Worm (Caenorhabditis elegans): Measurements from ENCODE around the gene T02H6.1.

T02H6.1 gene

DNA sequence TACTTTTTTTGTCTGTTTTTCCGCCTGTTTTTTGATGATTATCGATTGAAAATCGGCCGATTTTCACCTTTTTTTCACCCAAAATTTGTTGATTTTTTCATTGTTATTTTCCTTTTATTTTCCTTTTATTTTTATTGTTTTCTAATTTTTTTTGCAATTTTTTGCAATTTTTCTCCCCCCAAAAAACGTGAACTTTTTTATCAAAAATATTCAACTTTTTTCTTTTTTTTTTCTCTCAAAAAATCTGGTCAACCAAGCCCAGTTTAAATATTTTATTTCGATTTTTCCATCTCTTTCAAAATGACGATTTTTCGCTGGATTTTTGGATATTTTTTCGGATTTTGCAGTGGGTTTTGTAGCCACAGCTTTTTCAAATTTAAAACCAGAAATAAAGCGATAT lies 14.3 kb downstream of the T02H6.1 start, which contains the start of gene rfip-2:
Gene rfip-2 (plus strand): TSS at position 301 of the 400 bp plus-strand sequence.
- TF ChIP-seq nhr-120 (GFP tag; IDR thresholded peaks at IDR 0.05) = no peak
- no peak for TF ChIP-seq dox-1 (GFP tag; IDR thresholded peaks at IDR 0.05)
- TF ChIP-seq ceh-58 (GFP tag; IDR thresholded peaks at IDR 0.05) = no peak
- no peak for TF ChIP-seq F33H1.4 (GFP tag; IDR thresholded peaks at IDR 0.05)
- TF ChIP-seq lin-40 (tag; optimal IDR thresholded peaks at IDR 0.05) = no peak
- TF ChIP-seq Y53G8AR.9 (GFP tag; conservative IDR thresholded peaks at IDR 0.05) = no peak
- no peak for TF ChIP-seq snpc-4 (GFP tag; optimal IDR thresholded peaks at IDR 0.05)
- TF ChIP-seq snpc-4 (tag; optimal IDR thresholded peaks at IDR 0.05) = no peak
- no peak for TF ChIP-seq ztf-22 (GFP tag; optimal IDR thresholded peaks at IDR 0.05)
- no peak for TF ChIP-seq nhr-179 (tag; optimal IDR thresholded peaks at IDR 0.05)
- no peak for TF ChIP-seq bed-2 (GFP tag; IDR thresholded peaks at IDR 0.05)
- no peak for TF ChIP-seq somi-1 (GFP tag; optimal IDR thresholded peaks at IDR 0.05)
- no peak for TF ChIP-seq snpc-3.4 (tag; optimal IDR thresholded peaks at IDR 0.05)
- TF ChIP-seq B0035.1 (tag; optimal IDR thresholded peaks at IDR 0.05) = no peak
- TF ChIP-seq F52B5.7 (tag; optimal IDR thresholded peaks at IDR 0.05) = no peak
- no peak for TF ChIP-seq mes-4 (tag; optimal IDR thresholded peaks at IDR 0.05)
- TF ChIP-seq egrh-3 (GFP tag; IDR thresholded peaks at IDR 0.05) = no peak
- no peak for TF ChIP-seq F10E7.11 (tag; optimal IDR thresholded peaks at IDR 0.05)
- no peak for TF ChIP-seq attf-5 (GFP tag; optimal IDR thresholded peaks at IDR 0.05)

DNA sequence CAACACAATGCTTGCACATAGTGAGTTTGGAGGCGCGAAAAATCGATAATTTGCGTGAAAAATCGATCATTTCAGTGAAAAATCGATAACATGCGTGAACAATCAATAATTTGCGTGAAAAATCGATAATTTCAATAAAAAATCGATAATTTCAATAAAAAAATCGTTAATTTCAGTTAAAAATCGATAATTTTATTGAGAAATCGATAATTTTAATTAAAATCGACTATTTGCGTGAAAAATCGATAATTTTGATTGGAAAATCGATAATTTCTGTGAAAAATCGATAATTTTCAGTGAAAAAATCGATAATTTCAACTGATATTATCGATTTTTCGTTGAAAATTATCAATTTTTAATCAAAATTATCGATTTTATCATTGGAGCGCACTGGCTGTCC lies 14.8 kb downstream of the T02H6.1 start:
- TF ChIP-seq B0336.3 (GFP tag; IDR thresholded peaks at IDR 0.05) (0 out of 2 replicates have a peak, but pooled peaks have one; percentile 12), ceh-100 (GFP tag; IDR thresholded peaks at IDR 0.05) (no peak)

DNA sequence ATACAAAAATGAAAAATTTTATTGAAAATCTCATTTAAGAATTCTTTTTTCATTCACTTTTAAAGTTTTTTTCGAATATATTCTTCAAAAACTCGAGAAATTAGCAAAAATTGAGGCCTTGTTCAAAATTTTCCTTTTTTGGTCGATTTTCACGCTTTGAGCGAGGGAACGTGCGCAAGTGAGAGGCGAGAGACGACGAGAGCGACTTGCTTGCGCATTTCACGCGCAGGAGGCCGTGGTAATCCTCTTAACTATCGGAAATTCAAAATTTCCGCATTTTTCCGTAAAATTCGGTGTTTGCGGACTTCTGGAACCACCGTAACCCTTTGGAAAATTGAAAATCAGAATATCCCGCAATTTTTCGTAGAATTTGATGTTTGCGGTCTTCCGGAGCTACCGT lies 20.8 kb downstream of the T02H6.1 start:
- no peak for TF ChIP-seq attf-3 (GFP tag; conservative IDR thresholded peaks at IDR 0.05)
- no peak for TF ChIP-seq T26A5.8 (tag; optimal IDR thresholded peaks at IDR 0.05)
- no peak for TF ChIP-seq hlh-26 (GFP tag; conservative IDR thresholded peaks at IDR 0.05)
- TF ChIP-seq F57C9.4 (tag; optimal IDR thresholded peaks at IDR 0.05) = no peak
- TF ChIP-seq chd-7 (tag; optimal IDR thresholded peaks at IDR 0.05) = no peak
- TF ChIP-seq hmg-20 (GFP tag; IDR thresholded peaks at IDR 0.05) = no peak
- no peak for TF ChIP-seq B0035.1 (tag; optimal IDR thresholded peaks at IDR 0.05)
- no peak for TF ChIP-seq hlh-12 (tag; optimal IDR thresholded peaks at IDR 0.05)
- peak; percentile 53 for TF ChIP-seq mcd-1 (GFP tag; IDR thresholded peaks at IDR 0.05)
- TF ChIP-seq mel-28 (tag; optimal IDR thresholded peaks at IDR 0.05; ENCODE audit: borderline replicate concordance) = no peak
- peak; percentile 32 for TF ChIP-seq ztf-18 (tag; optimal IDR thresholded peaks at IDR 0.05)
- TF ChIP-seq hsf-1 (GFP tag; IDR thresholded peaks at IDR 0.05) = no peak
- TF ChIP-seq attf-5 (GFP tag; optimal IDR thresholded peaks at IDR 0.05) = no peak
- TF ChIP-seq nhr-27 (tag; optimal IDR thresholded peaks at IDR 0.05) = no peak
- TF ChIP-seq hmg-1.2 (GFP tag; IDR thresholded peaks at IDR 0.05) = peak; percentile 78
- no peak for TF ChIP-seq atf-7 (tag; optimal IDR thresholded peaks at IDR 0.05)

DNA sequence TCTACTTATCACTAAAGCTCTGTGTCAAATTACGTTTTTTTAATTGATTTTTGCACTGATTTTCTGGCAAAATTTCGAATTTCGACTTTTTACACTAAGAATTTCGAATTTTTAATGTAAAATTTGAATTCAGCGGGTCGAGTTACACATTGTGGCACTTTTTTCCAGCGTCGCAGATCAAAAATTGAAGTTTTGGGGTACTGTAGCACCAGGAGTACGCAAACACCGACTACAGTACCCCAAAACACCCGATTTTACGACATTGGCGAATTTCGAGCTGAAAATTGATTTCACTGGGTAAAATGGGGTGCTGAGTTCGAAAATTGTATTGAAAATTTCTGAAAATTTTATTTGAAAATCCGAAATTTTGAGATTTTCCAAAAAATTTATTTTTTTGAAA lies 23.2 kb downstream of the T02H6.1 start:
- TF ChIP-seq hmg-20 (GFP tag; IDR thresholded peaks at IDR 0.05) (no peak), attf-3 (GFP tag; conservative IDR thresholded peaks at IDR 0.05) (no peak), nfyb-1 (GFP tag; IDR thresholded peaks at IDR 0.05) (no peak), attf-6 (GFP tag; IDR thresholded peaks at IDR 0.05) (no peak), sptf-2 (GFP tag; optimal IDR thresholded peaks at IDR 0.05) (no peak), K11D2.4 (GFP tag; IDR thresholded peaks at IDR 0.05) (no peak), ceh-91 (GFP tag; IDR thresholded peaks at IDR 0.05) (no peak), mel-28 (tag; optimal IDR thresholded peaks at IDR 0.05; ENCODE audit: borderline replicate concordance) (no peak), F55B11.4 (tag; optimal IDR thresholded peaks at IDR 0.05; ENCODE audit: borderline replicate concordance, insufficient read depth) (no peak), egrh-3 (GFP tag; IDR thresholded peaks at IDR 0.05) (no peak), lsl-1 (GFP tag; optimal IDR thresholded peaks at IDR 0.05) (peak; percentile 55), B0035.1 (tag; optimal IDR thresholded peaks at IDR 0.05) (no peak), ceh-79 (tag; optimal IDR thresholded peaks at IDR 0.05) (no peak), F33H1.4 (GFP tag; IDR thresholded peaks at IDR 0.05) (0 out of 2 replicates have a peak, but pooled peaks have one; percentile 9), F49E8.2 (tag; optimal IDR thresholded peaks at IDR 0.05; ENCODE audit: insufficient read depth) (no peak), Y95B8A.8 (GFP tag; IDR thresholded peaks at IDR 0.05) (no peak), hmg-1.2 (GFP tag; IDR thresholded peaks at IDR 0.05) (no peak), lin-54 (GFP tag; optimal IDR thresholded peaks at IDR 0.05) (no peak)
